Worm (Caenorhabditis elegans) whole organism, L4 larva: ENCODE measurements around the gene F53B7.7.
A peak's percentile ranks its signal among the peaks of the same experiment; 100 is the strongest.

Source experiments
- D1046.2 ChIP-seq: fragments of 200-800 bp; sonication (Bioruptor generic); IDR thresholded peaks from 2 replicates; pipeline ENCODE4 v1.3.6; 2022; ENCODE audit warnings: missing genetic modification characterization, missing compliant biosample characterization
- F37D6.2 ChIP-seq: sonication (generic microtip); optimal IDR thresholded peaks from 2 replicates; lab custom pipeline; 2016; ENCODE audit warnings: mild to moderate bottlenecking, missing genetic modification characterization, missing compliant biosample characterization
- T20F7.1 ChIP-seq: fragments of 200-800 bp; sonication (Bioruptor generic); optimal IDR thresholded peaks from 2 replicates; lab custom pipeline; 2018; ENCODE audit warnings: mild to moderate bottlenecking, missing genetic modification characterization, missing compliant biosample characterization
- T26A8.4 ChIP-seq: fragments of 200-800 bp; sonication (Bioruptor generic); IDR thresholded peaks from 2 replicates; pipeline ENCODE4 v1.3.6; 2022; ENCODE audit warnings: missing genetic modification characterization, missing compliant biosample characterization
- ZK337.2 ChIP-seq: fragments of 200-800 bp; sonication (Bioruptor generic); IDR thresholded peaks from 2 replicates; pipeline ENCODE4 v1.3.6; 2022; ENCODE audit warnings: missing genetic modification reagents, missing genetic modification characterization, missing compliant biosample characterization
- ZK546.5 ChIP-seq, 2 experiments: sonication (generic microtip); optimal IDR thresholded peaks; 2 replicates each; lab custom pipeline; 2017; ENCODE audit warnings: missing biosample characterization in 2 of 2, missing genetic modification characterization in 2 of 2
- aha-1 ChIP-seq: fragments of 150-350 bp; peaks from one replicate; lab custom pipeline; 2014; ENCODE audit warnings: missing biosample characterization, missing genetic modification characterization
- aly-2 ChIP-seq: sonication (generic microtip); optimal IDR thresholded peaks from 2 replicates; lab custom pipeline; 2018; ENCODE audit warnings: missing biosample characterization, missing genetic modification characterization
- arid-1 ChIP-seq: fragments of 200-800 bp; sonication (Bioruptor generic); conservative IDR thresholded peaks from 2 replicates; pipeline ENCODE4 v1.3.6; 2022; ENCODE audit warnings: missing genetic modification reagents, missing genetic modification characterization, missing compliant biosample characterization
- ceh-82 ChIP-seq: sonication (generic microtip); optimal IDR thresholded peaks from 2 replicates; lab custom pipeline; 2017; ENCODE audit warnings: missing biosample characterization, missing genetic modification characterization
- ces-1 ChIP-seq: fragments of 150-350 bp; sonication (generic microtip); optimal IDR thresholded peaks from 4 replicates; lab custom pipeline; 2014; ENCODE audit warnings: missing biosample characterization, missing genetic modification reagents, missing genetic modification characterization
- cey-2 ChIP-seq: sonication (generic microtip); optimal IDR thresholded peaks from 3 replicates; lab custom pipeline; 2017; ENCODE audit warnings: missing genetic modification characterization, mild to moderate bottlenecking, missing compliant biosample characterization, antibody characterized with exemption, borderline replicate concordance; ENCODE audit not compliant: insufficient read depth
- ctbp-1 ChIP-seq: fragments of 200-800 bp; sonication (Bioruptor generic); IDR thresholded peaks from 2 replicates; pipeline ENCODE4 v1.3.6; 2022; ENCODE audit warnings: missing genetic modification reagents, missing genetic modification characterization, missing compliant biosample characterization
- daf-12 ChIP-seq: fragments of 150-350 bp; optimal IDR thresholded peaks from 2 replicates; lab custom pipeline; 2014; ENCODE audit warnings: missing biosample characterization, missing genetic modification reagents, missing genetic modification characterization
- daf-16 ChIP-seq, 3 experiments: sonication (generic microtip); optimal IDR thresholded peaks; 2 replicates each; lab custom pipeline; 2016 to 2017; ENCODE audit warnings: missing genetic modification characterization in 3 of 3, missing genetic modification reagents in 3 of 3, mild to moderate bottlenecking in 2 of 3, missing compliant biosample characterization in 2 of 3, missing biosample characterization in 1 of 3, moderate library complexity in 1 of 3
- daf-8 ChIP-seq: fragments of 200-800 bp; sonication (Bioruptor generic); IDR thresholded peaks from 2 replicates; pipeline ENCODE4 v1.3.6; 2022; ENCODE audit warnings: missing genetic modification characterization, missing compliant biosample characterization
- dpl-1 ChIP-seq: fragments of 150-350 bp; optimal IDR thresholded peaks from 2 replicates; lab custom pipeline; 2014; ENCODE audit warnings: missing biosample characterization, missing genetic modification reagents, missing genetic modification characterization
- egl-27 ChIP-seq: sonication (generic microtip); optimal IDR thresholded peaks from 3 replicates; lab custom pipeline; 2017; ENCODE audit warnings: missing biosample characterization, missing genetic modification reagents, missing genetic modification characterization
- egl-43 ChIP-seq: fragments of 200-800 bp; sonication (Bioruptor generic); IDR thresholded peaks from 2 replicates; pipeline ENCODE4 v1.3.6; 2022; ENCODE audit warnings: missing genetic modification reagents, missing genetic modification characterization, missing compliant biosample characterization
- fkh-10 ChIP-seq: fragments of 150-350 bp; optimal IDR thresholded peaks from 2 replicates; lab custom pipeline; 2014; ENCODE audit warnings: missing biosample characterization, missing genetic modification reagents, missing genetic modification characterization
- hif-1 ChIP-seq, 2 experiments: sonication (generic microtip); optimal IDR thresholded peaks; 2 replicates each; lab custom pipeline; 2016 to 2017; ENCODE audit warnings: missing compliant biosample characterization in 2 of 2, missing genetic modification characterization in 2 of 2, missing genetic modification reagents in 2 of 2, missing genotype in 2 of 2, mild to moderate bottlenecking in 1 of 2
- hlh-11 ChIP-seq: fragments of 200-800 bp; sonication (Bioruptor generic); optimal IDR thresholded peaks from 2 replicates; lab custom pipeline; 2018; ENCODE audit warnings: mild to moderate bottlenecking, missing genetic modification characterization, missing compliant biosample characterization
- hmg-1.1 ChIP-seq: fragments of 200-800 bp; sonication (Bioruptor generic); IDR thresholded peaks from 2 replicates; pipeline ENCODE4 v1.3.6; 2022; ENCODE audit warnings: missing genetic modification reagents, missing genetic modification characterization, missing compliant biosample characterization
- lin-13 ChIP-seq: fragments of 150-350 bp; optimal IDR thresholded peaks from 2 replicates; lab custom pipeline; 2014; ENCODE audit warnings: missing biosample characterization, missing genetic modification reagents, missing genetic modification characterization
- lin-15B ChIP-seq: fragments of 150-350 bp; sonication (generic microtip); optimal IDR thresholded peaks from 3 replicates; lab custom pipeline; 2014; ENCODE audit warnings: missing biosample characterization, missing genetic modification characterization
- lin-29 ChIP-seq: fragments of 200-800 bp; sonication (Bioruptor generic); IDR thresholded peaks from 2 replicates; pipeline ENCODE4 v1.3.6; 2022; ENCODE audit warnings: missing genetic modification reagents, missing genetic modification characterization, missing compliant biosample characterization
- lsy-2 ChIP-seq, 2 experiments: fragments of 150-350 bp in 1 of 2; sonication (generic microtip) in 1 of 2; optimal IDR thresholded peaks; 2 replicates each; lab custom pipeline; 2014 to 2017; ENCODE audit warnings: missing biosample characterization in 2 of 2, missing genetic modification characterization in 2 of 2
- madf-9 ChIP-seq: fragments of 200-800 bp; sonication (Bioruptor generic); conservative IDR thresholded peaks from 2 replicates; pipeline ENCODE4 v1.3.6; 2022; ENCODE audit warnings: missing genetic modification reagents, missing genetic modification characterization, missing compliant biosample characterization
- mes-2 ChIP-seq: sonication (generic microtip); optimal IDR thresholded peaks from 2 replicates; lab custom pipeline; 2016; ENCODE audit warnings: missing genotype, mild to moderate bottlenecking, missing genetic modification characterization, missing compliant biosample characterization; ENCODE audit not compliant: poor library complexity, severe bottlenecking
- nhr-102 ChIP-seq: sonication (generic microtip); optimal IDR thresholded peaks from 2 replicates; lab custom pipeline; 2016; ENCODE audit warnings: mild to moderate bottlenecking, missing genetic modification characterization, moderate library complexity, missing compliant biosample characterization
- nhr-11 ChIP-seq: fragments of 150-350 bp; optimal IDR thresholded peaks from 2 replicates; lab custom pipeline; 2014; ENCODE audit warnings: missing biosample characterization, missing genetic modification characterization
- nhr-25 ChIP-seq: sonication (generic microtip); optimal IDR thresholded peaks from 2 replicates; lab custom pipeline; 2017; ENCODE audit warnings: missing genetic modification characterization, mild to moderate bottlenecking, missing compliant biosample characterization, antibody characterized with exemption, moderate library complexity, borderline replicate concordance; ENCODE audit not compliant: insufficient read depth
- nhr-28 ChIP-seq: fragments of 150-350 bp; optimal IDR thresholded peaks from 2 replicates; lab custom pipeline; 2014; ENCODE audit warnings: missing biosample characterization, missing genetic modification characterization
- nhr-41 ChIP-seq: fragments of 200-800 bp; sonication (Bioruptor generic); IDR thresholded peaks from 2 replicates; pipeline ENCODE4 v1.3.6; 2022; ENCODE audit warnings: missing genetic modification reagents, missing genetic modification characterization, missing compliant biosample characterization
- nhr-42 ChIP-seq: fragments of 200-800 bp; sonication (Bioruptor generic); IDR thresholded peaks from 2 replicates; pipeline ENCODE4 v1.3.6; 2022; ENCODE audit warnings: missing genetic modification characterization, missing compliant biosample characterization
- nhr-77 ChIP-seq: fragments of 150-350 bp; optimal IDR thresholded peaks from 2 replicates; lab custom pipeline; 2014; ENCODE audit warnings: missing biosample characterization, missing genetic modification characterization
- pha-4 ChIP-seq, 2 experiments: fragments of 150-350 bp in 1 of 2; fragments of 200-800 bp in 1 of 2; sonication (Bioruptor generic) in 1 of 2; IDR thresholded peaks in 1 of 2; optimal IDR thresholded peaks in 1 of 2; 2 replicates each; pipeline versions ENCODE4 v1.3.6 to Lab custom; 2014 to 2022; ENCODE audit warnings: missing genetic modification characterization in 2 of 2, missing genetic modification reagents in 2 of 2, missing biosample characterization in 1 of 2, missing compliant biosample characterization in 1 of 2
- pqm-1 ChIP-seq: sonication (generic microtip); optimal IDR thresholded peaks from 2 replicates; lab custom pipeline; 2017; ENCODE audit warnings: missing biosample characterization, missing genetic modification characterization
- set-16 ChIP-seq: fragments of 200-800 bp; sonication (Bioruptor generic); IDR thresholded peaks from 2 replicates; pipeline ENCODE4 v1.3.6; 2022; ENCODE audit warnings: missing genetic modification reagents, missing genetic modification characterization, missing compliant biosample characterization
- snpc-4 ChIP-seq: fragments of 150-350 bp; optimal IDR thresholded peaks from 2 replicates; lab custom pipeline; 2014; ENCODE audit warnings: missing biosample characterization, missing genetic modification characterization
- spr-1 ChIP-seq: sonication (generic microtip); optimal IDR thresholded peaks from 2 replicates; lab custom pipeline; 2016; ENCODE audit warnings: mild to moderate bottlenecking, missing genetic modification characterization, missing compliant biosample characterization
- spr-3 ChIP-seq: fragments of 200-800 bp; sonication (Bioruptor generic); optimal IDR thresholded peaks from 2 replicates; lab custom pipeline; 2018; ENCODE audit warnings: mild to moderate bottlenecking, missing genetic modification characterization, missing compliant biosample characterization
- unc-130 ChIP-seq: sonication (generic microtip); optimal IDR thresholded peaks from 2 replicates; lab custom pipeline; 2016; ENCODE audit warnings: missing genetic modification reagents, missing genetic modification characterization, missing compliant biosample characterization
- unc-62 ChIP-seq, 3 experiments: fragments of 150-350 bp in 1 of 3; sonication (generic microtip); optimal IDR thresholded peaks in 2 of 3; peaks in 1 of 3; 1 replicate in 1 of 3; 2 replicates in 2 of 3; lab custom pipeline; 2014 to 2017; ENCODE audit warnings: missing biosample characterization in 3 of 3, missing genetic modification characterization in 3 of 3, missing genetic modification reagents in 3 of 3, missing genotype in 1 of 3
- vab-7 ChIP-seq: fragments of 200-800 bp; sonication (Bioruptor generic); IDR thresholded peaks from 2 replicates; pipeline ENCODE4 v1.3.6; 2022; ENCODE audit warnings: missing genetic modification reagents, missing genetic modification characterization, missing compliant biosample characterization
- zag-1 ChIP-seq: fragments of 150-350 bp; optimal IDR thresholded peaks from 2 replicates; lab custom pipeline; 2014; ENCODE audit warnings: missing biosample characterization, missing genetic modification characterization
- zip-2 ChIP-seq: fragments of 150-350 bp; optimal IDR thresholded peaks from 2 replicates; lab custom pipeline; 2014; ENCODE audit warnings: missing biosample characterization, missing genetic modification characterization
- ztf-7 ChIP-seq: fragments of 150-350 bp; optimal IDR thresholded peaks from 2 replicates; lab custom pipeline; 2014; ENCODE audit warnings: missing biosample characterization, missing genetic modification characterization

The F53B7.7 gene

ce11 chrV:10960544-10960943 is 38.4 kb upstream of the F53B7.7 start, which contains the start of gene vps-36 (continued):
- TF ChIP-seq pha-4 (GFP tag; IDR thresholded peaks at IDR 0.05; lab: Robert Waterston, UW), result no peak
- peak; percentile 27 for TF ChIP-seq pha-4 (tag; optimal IDR thresholded peaks at IDR 0.05; lab: Kevin White, UChicago)
- no peak for TF ChIP-seq aha-1 (tag; lab: Kevin White, UChicago)
- peak; percentile 14 for TF ChIP-seq nhr-77 (tag; lab: Kevin White, UChicago)
- no peak for TF ChIP-seq nhr-25 (tag; lab: Kevin White, UChicago)
- TF ChIP-seq aly-2 (tag; lab: Kevin White, UChicago), result no peak
- TF ChIP-seq unc-62 (GFP tag; optimal IDR thresholded peaks at IDR 0.05 in 1 of 2; lab: Kevin White, UChicago), result no peak
- TF ChIP-seq unc-62 (tag; optimal IDR thresholded peaks at IDR 0.05; lab: Kevin White, UChicago), result no peak
- TF ChIP-seq ceh-82 (tag; lab: Kevin White, UChicago), result no peak
- TF ChIP-seq nhr-28 (tag; lab: Kevin White, UChicago), result peak; percentile 96
- no peak for TF ChIP-seq nhr-42 (GFP tag; lab: Robert Waterston, UW)
- TF ChIP-seq vab-7 (GFP tag; lab: Robert Waterston, UW), result no peak
- TF ChIP-seq daf-16 (GFP tag; optimal IDR thresholded peaks at IDR 0.05; lab: Kevin White, UChicago), result no peak
- TF ChIP-seq daf-16 (tag; optimal IDR thresholded peaks at IDR 0.05; lab: Kevin White, UChicago), result peak; percentile 64
- TF ChIP-seq pqm-1 (tag; lab: Kevin White, UChicago), result peak; percentile 57
- TF ChIP-seq hif-1 (tag; optimal IDR thresholded peaks at IDR 0.05; lab: Kevin White, UChicago), result no peak
- TF ChIP-seq nhr-102 (tag; lab: Kevin White, UChicago), result no peak
- no peak for TF ChIP-seq dpl-1 (GFP tag; lab: Kevin White, UChicago)
- peak; percentile 59 for TF ChIP-seq hlh-11 (tag; lab: Kevin White, UChicago)
- TF ChIP-seq zip-2, result no peak
- TF ChIP-seq snpc-4 (tag; lab: Kevin White, UChicago), result no peak
- TF ChIP-seq F37D6.2 (tag; lab: Kevin White, UChicago), result no peak
- TF ChIP-seq ZK337.2 (GFP tag; lab: Robert Waterston, UW), result no peak
- no peak for TF ChIP-seq madf-9
- no peak for TF ChIP-seq lin-29 (GFP tag; lab: Robert Waterston, UW)
- peak; percentile 55 for TF ChIP-seq mes-2 (tag; lab: Kevin White, UChicago)
- TF ChIP-seq spr-1 (tag; lab: Kevin White, UChicago), result no peak
- TF ChIP-seq daf-8 (GFP tag; lab: Robert Waterston, UW), result no peak
- no peak for TF ChIP-seq T26A8.4 (GFP tag; lab: Robert Waterston, UW)
- peak; percentile 39 for TF ChIP-seq lin-13 (GFP tag; lab: Kevin White, UChicago)
- no peak for TF ChIP-seq ZK546.5 (tag; optimal IDR thresholded peaks at IDR 0.05; lab: Kevin White, UChicago)
- no peak for TF ChIP-seq egl-27 (tag; lab: Kevin White, UChicago)
- no peak for TF ChIP-seq lsy-2 (tag; optimal IDR thresholded peaks at IDR 0.05; lab: Kevin White, UChicago)
- TF ChIP-seq cey-2 (tag; lab: Kevin White, UChicago), result no peak

ce11 chrV:10961448-10961870 is 37.4 kb upstream of the F53B7.7 start:
- TF ChIP-seq spr-3 (GFP tag; lab: Kevin White, UChicago) (no peak), snpc-4 (tag; lab: Kevin White, UChicago) (no peak), ces-1 (GFP tag; lab: Kevin White, UChicago) (peak; percentile 68), egl-43 (0 out of 2 replicates have a peak, but pooled peaks have one; percentile 50), zag-1 (tag; lab: Kevin White, UChicago) (peak; percentile 12), D1046.2 (0 out of 2 replicates have a peak, but pooled peaks have one; percentile 10), daf-12 (tag; lab: Kevin White, UChicago) (no peak), fkh-10 (peak; percentile 89), ztf-7 (tag; lab: Kevin White, UChicago) (no peak), lin-15B (tag; lab: Kevin White, UChicago) (no peak), arid-1 (GFP tag; lab: Robert Waterston, UW) (0 out of 2 replicates have a peak, but pooled peaks have one; percentile 19), hmg-1.1 (GFP tag; lab: Robert Waterston, UW) (peak; percentile 64; the same call in 1 of the 2 replicates), nhr-28 (tag; lab: Kevin White, UChicago) (peak; percentile 28), ctbp-1 (GFP tag; lab: Robert Waterston, UW) (peak; percentile 84), dpl-1 (GFP tag; lab: Kevin White, UChicago) (peak; percentile 6), set-16 (GFP tag; lab: Robert Waterston, UW) (peak; percentile 45), T20F7.1 (GFP tag; lab: Kevin White, UChicago) (peak; percentile 25), unc-130 (GFP tag; lab: Kevin White, UChicago) (no peak), nhr-41 (GFP tag; lab: Robert Waterston, UW) (0 out of 2 replicates have a peak, but pooled peaks have one; percentile 32), daf-8 (GFP tag; lab: Robert Waterston, UW) (no peak), T26A8.4 (GFP tag; lab: Robert Waterston, UW) (no peak), nhr-11 (tag; lab: Kevin White, UChicago) (peak; percentile 86)
